Fruit fly (Drosophila melanogaster): ENCODE results near the gene CLIP-190.

CLIP-190 gene

dm6 chr2L:17378767-17379301 is 5.7 kb upstream of the CLIP-190 start (continued):
- TF ChIP-seq Nf-YB (GFP tag; optimal IDR thresholded peaks at IDR 0.05) (peak; percentile 79), CG2678 (tag; optimal IDR thresholded peaks at IDR 0.05) (peak; percentile 98), CG15696 (tag; optimal IDR thresholded peaks at IDR 0.05) (peak; percentile 100), Jarid2 (GFP tag; optimal IDR thresholded peaks at IDR 0.05) (peak; percentile 92), z (GFP tag; IDR thresholded peaks at IDR 0.05) (peak; percentile 85), CG7271 (tag; optimal IDR thresholded peaks at IDR 0.05) (peak; percentile 99), CG8089 (GFP tag; optimal IDR thresholded peaks at IDR 0.05) (peak; percentile 88), CG13123 (GFP tag; optimal IDR thresholded peaks at IDR 0.05) (peak; percentile 96), sqz (GFP tag; optimal IDR thresholded peaks at IDR 0.05) (peak; percentile 98), nom (GFP tag; optimal IDR thresholded peaks at IDR 0.05) (no peak), CrebB (tag; optimal IDR thresholded peaks at IDR 0.05) (peak; percentile 91), CkIIα-i1 (GFP tag; IDR thresholded peaks at IDR 0.05) (peak; percentile 50; the same call in 1 of the 2 replicates), CG34224 (GFP tag; IDR thresholded peaks at IDR 0.05; ENCODE audit: partially characterized antibody) (no peak), BEAF-32 (GFP tag; optimal IDR thresholded peaks at IDR 0.05) (peak; percentile 27), pros (GFP tag; optimal IDR thresholded peaks at IDR 0.05) (peak; percentile 68), TFAM (GFP tag; optimal IDR thresholded peaks at IDR 0.05) (peak; percentile 96), Taf1 (GFP tag; IDR thresholded peaks at IDR 0.05) (peak; percentile 87), ase (GFP tag; IDR thresholded peaks at IDR 0.05) (peak; percentile 88), CG12219 (GFP tag; optimal IDR thresholded peaks at IDR 0.05) (peak; percentile 93), grau (tag; optimal IDR thresholded peaks at IDR 0.05) (peak; percentile 99), gro (GFP tag; optimal IDR thresholded peaks at IDR 0.05) (peak; percentile 97), CG4282 (GFP tag; optimal IDR thresholded peaks at IDR 0.05) (peak; percentile 80), CG10366 (GFP tag; IDR thresholded peaks at IDR 0.05) (peak; percentile 92), CG10431 (GFP tag; optimal IDR thresholded peaks at IDR 0.05) (peak; percentile 84), esg (GFP tag; conservative IDR thresholded peaks at IDR 0.05) (peak; percentile 92), pzg (GFP tag; optimal IDR thresholded peaks at IDR 0.05) (peak; percentile 27), Fer2 (tag; optimal IDR thresholded peaks at IDR 0.05) (peak; percentile 93), fd96Cb (tag; optimal IDR thresholded peaks at IDR 0.05) (peak; percentile 94), caup (GFP tag; optimal IDR thresholded peaks at IDR 0.05; ENCODE audit: severe bottlenecking) (peak; percentile 99), CG15514 (GFP tag; optimal IDR thresholded peaks at IDR 0.05) (peak; percentile 93), CG18599 (GFP tag; optimal IDR thresholded peaks at IDR 0.05) (peak; percentile 98), da (GFP tag; optimal IDR thresholded peaks at IDR 0.05) (peak; percentile 96)

DNA sequence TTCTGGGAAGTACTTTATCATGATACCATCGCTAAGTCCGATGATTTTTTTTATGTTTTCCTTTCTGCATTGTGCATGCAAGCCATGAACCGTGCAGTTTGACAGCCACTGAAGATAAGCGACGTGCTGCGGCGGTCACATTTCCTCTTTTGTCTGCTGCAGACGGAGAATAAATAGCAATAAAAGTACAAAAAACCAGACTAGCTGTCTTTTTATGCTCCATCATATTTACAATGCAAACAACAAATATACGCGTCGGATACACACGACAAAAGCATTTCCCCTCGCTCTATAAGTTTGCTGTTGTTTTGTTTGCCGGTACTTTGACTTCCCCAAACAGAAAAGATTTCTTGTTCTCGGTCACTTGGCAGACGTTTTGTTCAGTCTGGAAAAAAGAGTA is 4.7 kb upstream of the CLIP-190 start:
- TF ChIP-seq hb (GFP tag; IDR thresholded peaks at IDR 0.05; ENCODE audit: partially characterized antibody) (no peak), CG34224 (GFP tag; IDR thresholded peaks at IDR 0.05; ENCODE audit: partially characterized antibody) (no peak), run (tag; optimal IDR thresholded peaks at IDR 0.05) (peak; percentile 56), Taf1 (GFP tag; IDR thresholded peaks at IDR 0.05) (no peak), vvl (GFP tag; IDR thresholded peaks at IDR 0.05) (peak; percentile 63), slp2 (GFP tag; optimal IDR thresholded peaks at IDR 0.05) (peak; percentile 35), fd102C (GFP tag; optimal IDR thresholded peaks at IDR 0.05) (peak; percentile 72), cg (GFP tag; optimal IDR thresholded peaks at IDR 0.05) (no peak), CG13894 (tag; optimal IDR thresholded peaks at IDR 0.05) (no peak), esg (GFP tag; conservative IDR thresholded peaks at IDR 0.05) (no peak), E2f1 (GFP tag; IDR thresholded peaks at IDR 0.05) (peak; percentile 19; the same call in 1 of the 2 replicates), ab (GFP tag; optimal IDR thresholded peaks at IDR 0.05) (no peak), Eip74EF (GFP tag; optimal IDR thresholded peaks at IDR 0.05) (peak in 1 of 2 experiments; percentile 46), vfl (GFP tag; optimal IDR thresholded peaks at IDR 0.05) (no peak), Nf-YA (GFP tag; IDR thresholded peaks at IDR 0.05) (peak; percentile 53; the same call in 1 of the 2 replicates), CG15269 (tag; optimal IDR thresholded peaks at IDR 0.05) (peak; percentile 29), Ssrp (tag; optimal IDR thresholded peaks at IDR 0.05) (peak; percentile 16), row (GFP tag; IDR thresholded peaks at IDR 0.05) (no peak), dpn (GFP tag; optimal IDR thresholded peaks at IDR 0.05) (peak in 1 of 2 experiments; percentile 67), pb (GFP tag; optimal IDR thresholded peaks at IDR 0.05) (peak; percentile 39)
